Fruit fly (Drosophila melanogaster) whole organism, embryonic: ENCODE data around the gene ry.

Experiments used
- CG12659 ChIP-seq: fragments of 200-800 bp; sonication (Bioruptor generic); optimal IDR thresholded peaks from 3 replicates; lab custom pipeline; 2017; ENCODE audit warnings: mild to moderate bottlenecking, missing biosample characterization, missing genetic modification reagents, missing genetic modification characterization
- CG34376 ChIP-seq: fragments of 200-800 bp; sonication (Bioruptor generic); optimal IDR thresholded peaks from 2 replicates; lab custom pipeline; 2018; ENCODE audit warnings: missing biosample characterization, mild to moderate bottlenecking, missing genetic modification characterization
- bab2 ChIP-seq: fragments of 200-800 bp; sonication (Bioruptor generic); optimal IDR thresholded peaks from 2 replicates; lab custom pipeline; 2016; ENCODE audit warnings: missing biosample characterization, missing genetic modification characterization
- ewg ChIP-seq: fragments of 200-800 bp; sonication (Bioruptor generic); optimal IDR thresholded peaks from 3 replicates; lab custom pipeline; 2017; ENCODE audit warnings: mild to moderate bottlenecking, missing biosample characterization, missing genetic modification reagents, missing genetic modification characterization
- knrl ChIP-seq: fragments of 200-800 bp; sonication (Bioruptor generic); IDR thresholded peaks from 3 replicates; pipeline ENCODE4 v1.3.6; 2022; ENCODE audit warnings: missing biosample characterization, missing genetic modification characterization; ENCODE audit not compliant: partially characterized antibody
- pfk ChIP-seq: fragments of 200-800 bp; sonication (Bioruptor generic); optimal IDR thresholded peaks from 2 replicates; lab custom pipeline; 2018; ENCODE audit warnings: missing biosample characterization, mild to moderate bottlenecking, missing genetic modification characterization, moderate library complexity

DNA sequence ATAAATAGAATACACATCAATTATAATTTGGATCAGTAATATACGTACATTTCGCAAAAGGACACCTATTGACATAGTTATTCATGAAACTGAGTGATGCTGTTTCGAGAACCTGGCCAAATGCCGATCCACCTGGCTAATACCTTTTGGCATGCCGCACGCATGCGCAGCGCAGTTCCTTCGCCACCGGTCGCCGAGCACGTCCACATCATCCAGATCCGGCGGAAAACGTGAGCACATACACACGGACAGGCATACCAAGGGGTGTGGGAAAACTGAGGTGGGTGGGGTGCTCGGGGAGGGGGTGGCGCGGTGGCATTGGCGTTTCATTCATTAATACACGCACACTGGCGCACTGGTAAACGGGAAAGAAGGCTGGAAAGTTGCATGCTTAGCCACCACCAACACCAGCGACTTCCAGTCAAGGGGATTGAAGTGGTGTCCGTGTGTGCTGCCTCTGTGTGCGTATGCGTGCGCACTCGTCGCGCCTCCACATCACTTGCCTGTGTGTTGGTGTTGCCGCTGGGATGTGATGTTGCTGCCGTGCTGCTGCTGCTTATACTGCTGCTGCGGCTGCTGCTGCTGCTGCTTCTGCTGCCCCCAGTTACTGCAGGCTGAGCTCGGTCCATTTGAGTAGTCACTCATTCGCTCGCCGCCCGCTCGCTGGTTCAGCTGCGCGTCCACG, 24.9 kb downstream of the ry start, which contains the start of gene sim:
- TF ChIP-seq pfk (no peak), bab2 (GFP tag; lab: Kevin White, UChicago) (no peak), CG34376 (GFP tag; lab: Kevin White, UChicago) (no peak), CG12659 (no peak), ewg (GFP tag; lab: Kevin White, UChicago) (peak; percentile 83), knrl (0 out of 3 replicates have a peak, but pooled peaks have one; percentile 25)
